Fruit fly (Drosophila melanogaster): ENCODE results near the gene CG42471.

The CG42471 gene

DNA sequence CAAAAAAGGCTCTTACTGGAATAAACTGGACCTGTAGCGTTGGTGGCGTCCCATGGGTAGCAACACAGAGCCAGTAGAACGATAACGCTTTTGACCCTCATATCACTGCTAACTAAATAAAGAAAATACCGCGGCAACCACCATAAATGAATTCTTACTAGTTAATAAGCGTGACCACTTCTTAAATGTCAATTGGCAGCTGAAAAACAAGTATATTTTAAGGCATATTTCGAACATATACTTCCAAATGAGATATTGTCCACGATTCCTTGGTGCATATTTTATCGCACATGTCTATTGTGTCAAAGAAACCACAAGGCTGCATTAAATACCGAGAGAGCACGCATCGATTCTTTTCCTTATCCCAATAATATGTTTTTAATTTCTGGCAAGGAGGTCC is at the start of gene CG42471:
Gene CG42471, minus strand, starts transcription at position 101 of the 400 bp plus-strand sequence.
- TF ChIP-seq CG8478 (optimal IDR thresholded peaks at IDR 0.05) (no peak), CTCF (optimal IDR thresholded peaks at IDR 0.05) (no peak)

dm6 chr2L:11797127-11797526 is 43.3 kb upstream of the CG42471 start:
- no peak for TF ChIP-seq CTCF (optimal IDR thresholded peaks at IDR 0.05)
- no peak for TF ChIP-seq CG8478 (optimal IDR thresholded peaks at IDR 0.05)

dm6 chr2L:11793986-11794385 is 40.2 kb upstream of the CG42471 start, which contains the start of gene CG14937:
Gene CG14937, minus strand, starts transcription at chr2L:11794086.
- TF ChIP-seq CG8478 (optimal IDR thresholded peaks at IDR 0.05) (no peak), CTCF (optimal IDR thresholded peaks at IDR 0.05) (no peak)

DNA sequence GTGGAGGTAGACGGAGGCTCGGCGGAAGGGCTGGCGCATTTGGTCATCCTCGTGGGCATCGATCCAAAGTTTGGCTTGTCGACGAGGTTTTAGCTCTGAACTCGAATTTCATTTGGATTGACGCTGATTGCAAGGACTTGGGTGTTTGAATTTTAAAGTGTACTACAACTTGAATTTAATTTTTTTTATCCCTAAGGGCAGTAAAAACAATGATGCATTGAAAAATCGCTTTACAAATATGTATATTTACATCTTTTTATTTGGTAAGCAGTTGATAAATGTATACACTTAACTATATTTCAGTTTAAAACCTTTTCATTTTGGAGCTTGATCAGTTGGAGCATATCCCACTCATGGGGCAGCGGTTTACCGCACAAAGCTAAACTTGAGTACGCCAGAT is 38.4 kb upstream of the CG42471 start, which contains the start of gene Tsp33B:
Gene Tsp33B, minus strand, starts transcription at position 101 of the 400 bp plus-strand sequence.
- TF ChIP-seq CG8478 (optimal IDR thresholded peaks at IDR 0.05) (no peak), CTCF (optimal IDR thresholded peaks at IDR 0.05) (no peak)

- TF ChIP-seq CTCF (optimal IDR thresholded peaks at IDR 0.05) = no peak
- no peak for TF ChIP-seq CG8478 (optimal IDR thresholded peaks at IDR 0.05)
Observed at dm6 chr2L:11789690-11790089, 35.9 kb upstream of the CG42471 start, which contains the start of gene CG14932. Gene CG14932, plus strand, starts transcription at chr2L:11789919.

dm6 chr2L:11788034-11788433 is 34.2 kb upstream of the CG42471 start, which contains the start of gene CG14931:
Gene CG14931, plus strand, starts transcription at chr2L:11788334.
- TF ChIP-seq CTCF (optimal IDR thresholded peaks at IDR 0.05) = no peak
- no peak for TF ChIP-seq CG8478 (optimal IDR thresholded peaks at IDR 0.05)

DNA sequence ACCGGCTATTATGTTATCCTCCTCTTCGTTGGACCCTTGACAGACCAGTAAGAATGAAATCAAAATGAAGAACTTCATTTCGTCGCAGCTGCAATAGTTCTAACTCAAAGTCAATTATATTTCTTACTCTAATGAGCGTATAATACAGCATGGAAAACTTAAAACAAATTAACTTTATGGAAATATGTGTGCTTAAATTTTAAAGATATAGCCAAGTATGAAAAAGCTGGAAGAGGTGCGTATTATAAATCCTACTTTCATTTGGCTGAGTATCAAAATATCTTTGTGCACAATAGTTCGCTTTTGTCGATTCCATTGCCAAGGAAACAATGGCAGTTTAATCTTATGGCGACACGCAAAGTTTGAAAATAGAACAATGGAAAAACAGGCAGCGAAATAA is 580 bp upstream of the CG42471 start, which contains the start of gene Sfp33A1:
Gene Sfp33A1, minus strand, starts transcription at position 101 of the 400 bp plus-strand sequence.
- no peak for TF ChIP-seq CTCF (optimal IDR thresholded peaks at IDR 0.05)
- no peak for TF ChIP-seq CG8478 (optimal IDR thresholded peaks at IDR 0.05)

- TF ChIP-seq CTCF (optimal IDR thresholded peaks at IDR 0.05) = no peak
- no peak for TF ChIP-seq CG8478 (optimal IDR thresholded peaks at IDR 0.05)
Observed at dm6 chr2L:11753455-11753854, 367 bp downstream of the CG42471 start, which contains the start of gene CG42470. Gene CG42470, minus strand, starts transcription at chr2L:11753555.

DNA sequence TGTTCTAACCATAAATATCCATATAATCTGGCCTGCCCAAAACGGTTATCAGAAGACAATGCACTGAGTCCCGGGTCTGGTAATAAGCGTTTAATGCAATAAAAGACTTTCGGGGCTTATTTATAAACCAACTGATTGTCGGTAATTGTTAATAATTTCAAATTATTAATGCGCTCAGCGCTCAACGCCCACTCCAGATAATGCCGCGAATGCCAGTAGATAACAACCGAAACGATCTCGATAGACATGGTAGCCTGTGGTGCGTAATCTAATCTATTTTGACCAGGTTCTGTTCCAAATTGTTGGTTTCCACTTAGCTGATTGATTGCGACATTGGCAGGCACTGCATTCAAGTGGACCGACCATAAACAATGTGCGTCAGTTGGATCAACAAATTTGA is 13.2 kb downstream of the CG42471 start:
- TF ChIP-seq CTCF (optimal IDR thresholded peaks at IDR 0.05) (no peak), CG8478 (optimal IDR thresholded peaks at IDR 0.05) (no peak)

dm6 chr2L:11738554-11738982 is 15.3 kb downstream of the CG42471 start, which contains the start of gene Vha100-5:
Gene Vha100-5, plus strand, starts transcription at chr2L:11738948.
- TF ChIP-seq CG8478 (optimal IDR thresholded peaks at IDR 0.05) = no peak
- TF ChIP-seq CTCF (optimal IDR thresholded peaks at IDR 0.05) = no peak

DNA sequence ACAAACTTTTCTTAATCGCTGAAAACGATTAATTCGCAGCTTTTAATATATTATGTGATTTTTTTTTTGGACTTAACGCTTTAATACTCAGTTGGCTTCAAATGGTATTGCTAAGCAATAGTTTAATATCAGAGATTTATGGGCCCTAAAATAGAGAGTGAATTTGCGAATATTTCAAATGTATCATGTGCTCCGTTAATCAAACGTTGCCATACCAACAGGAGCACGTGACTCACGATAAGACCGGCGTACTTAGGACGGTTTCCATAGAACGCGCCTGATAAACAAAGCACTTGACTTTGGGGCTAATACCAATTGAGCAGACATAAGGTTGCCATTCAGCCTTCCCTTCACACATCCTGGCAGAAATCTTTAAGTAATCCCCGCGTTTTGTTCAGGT is 16.2 kb downstream of the CG42471 start:
- TF ChIP-seq CTCF (optimal IDR thresholded peaks at IDR 0.05) (no peak), CG8478 (optimal IDR thresholded peaks at IDR 0.05) (no peak)

- no peak for TF ChIP-seq CG8478 (optimal IDR thresholded peaks at IDR 0.05)
- no peak for TF ChIP-seq CTCF (optimal IDR thresholded peaks at IDR 0.05)
Observed at dm6 chr2L:11735975-11736374, 17.8 kb downstream of the CG42471 start.
